Fruit fly (Drosophila melanogaster): ENCODE measurements around the gene CG31639.

DNA sequence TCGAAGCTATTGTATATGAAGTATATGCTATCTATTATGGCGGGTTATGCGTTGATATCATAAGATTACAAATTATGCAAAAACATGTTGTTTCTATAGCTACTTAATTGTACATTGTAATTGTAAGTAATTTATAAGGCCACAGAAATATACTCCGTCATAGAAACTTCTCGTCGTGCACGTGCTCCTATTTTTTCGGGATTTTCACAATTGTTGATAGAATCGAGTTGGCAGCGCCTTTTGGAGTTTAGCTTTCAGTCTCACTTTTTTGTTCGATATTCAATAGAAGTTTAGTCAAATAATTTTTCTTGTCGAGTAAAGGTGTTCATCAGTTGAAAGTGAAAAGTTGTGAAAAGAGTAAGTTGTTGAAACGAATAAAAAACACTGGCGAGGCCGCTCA lies 36.7 kb downstream of the CG31639 start, which contains the start of gene CG31642:
- TF ChIP-seq jim (GFP tag; optimal IDR thresholded peaks at IDR 0.05) (no peak), Vsx2 (GFP tag; optimal IDR thresholded peaks at IDR 0.05; ENCODE audit: partially characterized antibody) (no peak), OdsH (GFP tag; optimal IDR thresholded peaks at IDR 0.05) (no peak), rgr (GFP tag; optimal IDR thresholded peaks at IDR 0.05) (no peak), pan (optimal IDR thresholded peaks at IDR 0.05) (no peak), psq (GFP tag; optimal IDR thresholded peaks at IDR 0.05) (no peak), fru (GFP tag; optimal IDR thresholded peaks at IDR 0.05) (no peak), Dfd (GFP tag; optimal IDR thresholded peaks at IDR 0.05) (no peak), GATAd (GFP tag; optimal IDR thresholded peaks at IDR 0.05) (no peak), Sp1 (GFP tag; optimal IDR thresholded peaks at IDR 0.05) (no peak), h (GFP tag; optimal IDR thresholded peaks at IDR 0.05) (no peak), Myc (optimal IDR thresholded peaks at IDR 0.05) (no peak), sage (GFP tag; optimal IDR thresholded peaks at IDR 0.05) (no peak), Abd-B (GFP tag; optimal IDR thresholded peaks at IDR 0.05) (no peak)

All from whole organism, wandering third instar larva.